Worm (Caenorhabditis elegans): ENCODE measurements around the gene fbxa-15.

DNA sequence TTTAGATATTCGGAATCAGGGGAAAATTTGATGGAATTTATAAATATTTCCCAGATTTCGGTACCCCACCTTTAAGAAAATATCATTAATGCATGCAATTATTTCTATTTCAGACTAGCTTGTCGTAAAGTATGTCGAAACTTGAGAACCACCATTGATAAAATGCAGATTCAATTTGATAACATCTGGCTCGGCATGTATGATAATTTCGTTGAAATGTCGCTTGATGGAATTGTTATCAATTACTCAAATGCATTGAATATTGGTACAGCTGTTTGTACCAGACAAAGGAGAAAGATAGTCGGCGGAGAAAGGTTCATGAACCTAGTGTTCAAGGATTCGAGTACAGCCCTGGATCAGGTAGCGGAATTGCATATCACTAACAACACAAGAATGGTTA lies 10.4 kb upstream of the fbxa-15 start, which contains the start of gene Y82E9BL.19:
- TF ChIP-seq scrt-1 (GFP tag; IDR thresholded peaks at IDR 0.05) (no peak), hmbx-1 (tag; optimal IDR thresholded peaks at IDR 0.05) (no peak), ama-1 (optimal IDR thresholded peaks at IDR 0.05) (no peak), hnd-1 (tag; optimal IDR thresholded peaks at IDR 0.05) (no peak), aly-1 (tag; optimal IDR thresholded peaks at IDR 0.05) (no peak), F13C5.2 (tag; optimal IDR thresholded peaks at IDR 0.05) (no peak), flt-1 (GFP tag; IDR thresholded peaks at IDR 0.05) (no peak), hmg-4 (GFP tag; optimal IDR thresholded peaks at IDR 0.05) (no peak), pes-1 (GFP tag; IDR thresholded peaks at IDR 0.05) (no peak), ets-7 (tag; optimal IDR thresholded peaks at IDR 0.05) (no peak), tbx-37 (GFP tag; conservative IDR thresholded peaks at IDR 0.05) (no peak)
